Worm (Caenorhabditis elegans) whole organism, early embryonic: Measurements from ENCODE around the gene sco-1.

ENCODE experiments used
- B0310.2 ChIP-seq: sonication (generic microtip); optimal IDR thresholded peaks from 2 replicates; lab custom pipeline; 2016; ENCODE audit warnings: mild to moderate bottlenecking, missing genetic modification characterization, missing compliant biosample characterization
- ama-1 ChIP-seq: fragments of 150-350 bp; optimal IDR thresholded peaks from 2 replicates; lab custom pipeline; 2014
- ceh-13 ChIP-seq: fragments of 200-800 bp; sonication (Bioruptor generic); optimal IDR thresholded peaks from 2 replicates; lab custom pipeline; 2018; ENCODE audit warnings: mild to moderate bottlenecking, missing genetic modification characterization, missing compliant biosample characterization
- flt-1 ChIP-seq: fragments of 200-800 bp; sonication (Bioruptor generic); IDR thresholded peaks from 2 replicates; pipeline ENCODE4 v1.3.6; 2022; ENCODE audit warnings: missing genetic modification characterization, missing compliant biosample characterization
- hmbx-1 ChIP-seq: sonication (generic microtip); optimal IDR thresholded peaks from 2 replicates; lab custom pipeline; 2016; ENCODE audit warnings: mild to moderate bottlenecking, missing genetic modification characterization, missing compliant biosample characterization
- hnd-1 ChIP-seq: sonication (generic microtip); optimal IDR thresholded peaks from 2 replicates; lab custom pipeline; 2016; ENCODE audit warnings: missing genetic modification characterization, missing compliant biosample characterization
- scrt-1 ChIP-seq: fragments of 200-800 bp; sonication (Bioruptor generic); IDR thresholded peaks from 2 replicates; pipeline ENCODE4 v1.3.6; 2022; ENCODE audit warnings: missing genetic modification characterization, missing compliant biosample characterization
- tbx-37 ChIP-seq: fragments of 200-800 bp; sonication (Bioruptor generic); conservative IDR thresholded peaks from 2 replicates; pipeline ENCODE4 v1.3.6; 2022; ENCODE audit warnings: missing genetic modification reagents, missing genetic modification characterization, missing compliant biosample characterization

ce11 chrII:4267711-4268110 lies 31.7 kb upstream of the sco-1 start:
- no peak for TF ChIP-seq ama-1 (lab: Kevin White, UChicago)
- TF ChIP-seq B0310.2 (tag; lab: Kevin White, UChicago) = no peak
- no peak for TF ChIP-seq hnd-1 (tag; lab: Kevin White, UChicago)
- TF ChIP-seq tbx-37 (GFP tag; lab: Robert Waterston, UW) = no peak
- TF ChIP-seq ceh-13 (GFP tag; lab: Kevin White, UChicago) = no peak
- TF ChIP-seq hmbx-1 = no peak
- TF ChIP-seq flt-1 = no peak
- TF ChIP-seq scrt-1 (GFP tag; lab: Robert Waterston, UW) = no peak
